Worm (Caenorhabditis elegans) whole organism, L1 larva: ENCODE data around the gene C34B4.3.

Experiments used
- C04F5.9 ChIP-seq: sonication (generic microtip); optimal IDR thresholded peaks from 2 replicates; lab custom pipeline; 2016; ENCODE audit warnings: missing genetic modification characterization, missing compliant biosample characterization
- F16B12.6 ChIP-seq: fragments of 150-350 bp; optimal IDR thresholded peaks from 2 replicates; lab custom pipeline; 2014; ENCODE audit warnings: missing biosample characterization, missing genetic modification characterization
- Y116A8C.19 ChIP-seq: sonication (generic microtip); optimal IDR thresholded peaks from 2 replicates; lab custom pipeline; 2016; ENCODE audit warnings: missing compliant biosample characterization, missing genetic modification characterization, borderline replicate concordance
- alr-1 ChIP-seq: fragments of 200-800 bp; sonication (Bioruptor generic); optimal IDR thresholded peaks from 2 replicates; lab custom pipeline; 2018; ENCODE audit warnings: borderline replicate concordance, mild to moderate bottlenecking, missing genetic modification characterization, missing compliant biosample characterization
- aly-2 ChIP-seq: fragments of 150-350 bp; optimal IDR thresholded peaks from 2 replicates; lab custom pipeline; 2014; ENCODE audit warnings: missing biosample characterization, missing genetic modification characterization
- blmp-1 ChIP-seq: fragments of 150-350 bp; optimal IDR thresholded peaks from 2 replicates; lab custom pipeline; 2014; ENCODE audit warnings: missing biosample characterization, missing genetic modification characterization
- ceh-63 ChIP-seq: fragments of 200-800 bp; sonication (Bioruptor generic); optimal IDR thresholded peaks from 2 replicates; lab custom pipeline; 2018; ENCODE audit warnings: mild to moderate bottlenecking, missing genetic modification characterization, missing compliant biosample characterization
- ceh-90 ChIP-seq: sonication (generic microtip); optimal IDR thresholded peaks from 2 replicates; lab custom pipeline; 2016; ENCODE audit warnings: missing genetic modification characterization, missing compliant biosample characterization
- ces-1 ChIP-seq: fragments of 150-350 bp; optimal IDR thresholded peaks from 2 replicates; lab custom pipeline; 2014; ENCODE audit warnings: missing biosample characterization, missing genetic modification reagents, missing genetic modification characterization
- dsc-1 ChIP-seq: sonication (generic microtip); optimal IDR thresholded peaks from 2 replicates; lab custom pipeline; 2016; ENCODE audit warnings: mild to moderate bottlenecking, missing genetic modification characterization, missing compliant biosample characterization
- efl-1 ChIP-seq, 4 experiments: fragments of 150-350 bp; optimal IDR thresholded peaks in 3 of 4; peaks in 1 of 4; 1 replicate in 1 of 4; 2 replicates in 3 of 4; lab custom pipeline; 2014; ENCODE audit warnings: missing biosample characterization in 2 of 4, missing genetic modification characterization in 2 of 4, missing genetic modification reagents in 2 of 4
- efl-3 ChIP-seq: fragments of 200-800 bp; sonication (Bioruptor generic); optimal IDR thresholded peaks from 2 replicates; lab custom pipeline; 2018; ENCODE audit warnings: mild to moderate bottlenecking, missing genetic modification characterization, missing compliant biosample characterization
- egl-13 ChIP-seq: sonication (generic microtip); optimal IDR thresholded peaks from 2 replicates; lab custom pipeline; 2016; ENCODE audit warnings: missing genotype, missing genetic modification reagents, missing genetic modification characterization, missing compliant biosample characterization
- egl-27 ChIP-seq, 2 experiments: fragments of 150-350 bp in 1 of 2; sonication (generic microtip); optimal IDR thresholded peaks; 3 replicates each; lab custom pipeline; 2017 to 2018; ENCODE audit warnings: missing biosample characterization in 2 of 2, missing genetic modification characterization in 2 of 2, missing genetic modification reagents in 2 of 2
- elt-3 ChIP-seq, 6 experiments: fragments of 150-350 bp in 1 of 6; sonication (generic microtip); optimal IDR thresholded peaks; 2 replicates each; lab custom pipeline; 2017 to 2018; ENCODE audit warnings: missing biosample characterization in 6 of 6, missing genetic modification characterization in 6 of 6, inconsistent platforms in 1 of 6
- fkh-10 ChIP-seq: sonication (generic microtip); optimal IDR thresholded peaks from 2 replicates; lab custom pipeline; 2017; ENCODE audit warnings: missing biosample characterization, missing genetic modification reagents, missing genetic modification characterization
- fkh-8 ChIP-seq: sonication (generic microtip); optimal IDR thresholded peaks from 2 replicates; lab custom pipeline; 2016; ENCODE audit warnings: mild to moderate bottlenecking, missing genetic modification characterization, missing compliant biosample characterization
- fos-1 ChIP-seq: fragments of 150-350 bp; optimal IDR thresholded peaks from 2 replicates; lab custom pipeline; 2014; ENCODE audit warnings: missing biosample characterization, missing genetic modification characterization
- grh-1 ChIP-seq: fragments of 200-800 bp; sonication (Bioruptor generic); IDR thresholded peaks from 2 replicates; pipeline ENCODE4 v1.3.6; 2022; ENCODE audit warnings: missing genetic modification reagents, missing genetic modification characterization, missing compliant biosample characterization
- hlh-17 ChIP-seq: fragments of 200-800 bp; sonication (Bioruptor generic); optimal IDR thresholded peaks from 2 replicates; lab custom pipeline; 2018; ENCODE audit warnings: missing genetic modification characterization, mild to moderate bottlenecking, missing compliant biosample characterization, moderate library complexity, borderline replicate concordance
- hpl-2 ChIP-seq: fragments of 150-350 bp; optimal IDR thresholded peaks from 2 replicates; lab custom pipeline; 2014; ENCODE audit warnings: missing biosample characterization, missing genetic modification reagents, missing genetic modification characterization
- irx-1 ChIP-seq: sonication (generic microtip); optimal IDR thresholded peaks from 2 replicates; lab custom pipeline; 2016; ENCODE audit warnings: missing genetic modification characterization, missing compliant biosample characterization
- isw-1 ChIP-seq: fragments of 200-800 bp; sonication (Bioruptor generic); IDR thresholded peaks from 2 replicates; pipeline ENCODE4 v1.3.6; 2022; ENCODE audit warnings: missing genetic modification characterization, missing compliant biosample characterization
- jun-1 ChIP-seq: fragments of 150-350 bp; optimal IDR thresholded peaks from 2 replicates; lab custom pipeline; 2014; ENCODE audit warnings: missing biosample characterization, missing genetic modification reagents, missing genetic modification characterization
- lin-14 ChIP-seq: fragments of 200-800 bp; sonication (Bioruptor generic); optimal IDR thresholded peaks from 2 replicates; lab custom pipeline; 2018; ENCODE audit warnings: mild to moderate bottlenecking, missing genetic modification characterization, moderate library complexity, missing compliant biosample characterization
- lir-3 ChIP-seq: sonication (generic microtip); optimal IDR thresholded peaks from 2 replicates; lab custom pipeline; 2016; ENCODE audit warnings: mild to moderate bottlenecking, missing genetic modification characterization, moderate library complexity, missing compliant biosample characterization; ENCODE audit not compliant: poor library complexity
- lsy-2 ChIP-seq, 2 experiments: fragments of 150-350 bp; optimal IDR thresholded peaks; 2 replicates each; lab custom pipeline; 2014; ENCODE audit warnings: missing biosample characterization in 2 of 2, missing genetic modification characterization in 2 of 2
- mdl-1 ChIP-seq, 2 experiments: fragments of 150-350 bp; optimal IDR thresholded peaks; 2 replicates each; lab custom pipeline; 2014 to 2017; ENCODE audit warnings: missing biosample characterization in 2 of 2, missing genetic modification characterization in 2 of 2, inconsistent platforms in 1 of 2
- mef-2 ChIP-seq: fragments of 150-350 bp; optimal IDR thresholded peaks from 2 replicates; lab custom pipeline; 2014; ENCODE audit warnings: missing biosample characterization, missing genetic modification characterization
- mep-1 ChIP-seq: fragments of 150-350 bp; optimal IDR thresholded peaks from 2 replicates; lab custom pipeline; 2014; ENCODE audit warnings: missing biosample characterization, missing genetic modification characterization
- nhr-11 ChIP-seq: fragments of 150-350 bp; optimal IDR thresholded peaks from 2 replicates; lab custom pipeline; 2014; ENCODE audit warnings: missing biosample characterization, missing genetic modification characterization
- nhr-19 ChIP-seq: fragments of 200-800 bp; sonication (Bioruptor generic); conservative IDR thresholded peaks from 2 replicates; pipeline ENCODE4 v1.3.6; 2022; ENCODE audit warnings: missing genetic modification characterization, missing compliant biosample characterization
- nhr-71 ChIP-seq: sonication (generic microtip); optimal IDR thresholded peaks from 2 replicates; lab custom pipeline; 2016; ENCODE audit warnings: mild to moderate bottlenecking, missing genetic modification characterization, moderate library complexity, missing compliant biosample characterization
- nhr-76 ChIP-seq: sonication (generic microtip); optimal IDR thresholded peaks from 2 replicates; lab custom pipeline; 2017; ENCODE audit warnings: missing biosample characterization, missing genetic modification characterization
- nhr-84 ChIP-seq: sonication (generic microtip); optimal IDR thresholded peaks from 2 replicates; lab custom pipeline; 2017; ENCODE audit warnings: missing biosample characterization, missing genetic modification characterization
- nhr-85 ChIP-seq: sonication (generic microtip); peaks from one replicate; lab custom pipeline; 2016; ENCODE audit warnings: missing genetic modification characterization, inconsistent platforms, missing compliant biosample characterization
- nhr-90 ChIP-seq: sonication (generic microtip); optimal IDR thresholded peaks from 2 replicates; lab custom pipeline; 2016; ENCODE audit warnings: mild to moderate bottlenecking, missing genetic modification characterization, missing compliant biosample characterization; ENCODE audit not compliant: poor library complexity
- skn-1 ChIP-seq: fragments of 150-350 bp; optimal IDR thresholded peaks from 2 replicates; lab custom pipeline; 2014; ENCODE audit warnings: missing biosample characterization, missing genetic modification characterization
- snpc-4 ChIP-seq: fragments of 150-350 bp; optimal IDR thresholded peaks from 2 replicates; lab custom pipeline; 2014; ENCODE audit warnings: missing biosample characterization, missing genetic modification characterization
- sptf-1 ChIP-seq: fragments of 150-350 bp; optimal IDR thresholded peaks from 2 replicates; lab custom pipeline; 2014; ENCODE audit warnings: missing biosample characterization, missing genetic modification characterization
- sup-37 ChIP-seq: fragments of 200-800 bp; sonication (Bioruptor generic); optimal IDR thresholded peaks from 2 replicates; lab custom pipeline; 2018; ENCODE audit warnings: mild to moderate bottlenecking, missing genetic modification characterization, missing compliant biosample characterization
- tlp-1 ChIP-seq: fragments of 150-350 bp; optimal IDR thresholded peaks from 2 replicates; lab custom pipeline; 2014; ENCODE audit warnings: missing biosample characterization, missing genetic modification characterization
- unc-130 ChIP-seq: fragments of 150-350 bp; optimal IDR thresholded peaks from 2 replicates; lab custom pipeline; 2017; ENCODE audit warnings: missing biosample characterization, missing genetic modification characterization, inconsistent platforms
- unc-62 ChIP-seq: fragments of 150-350 bp; optimal IDR thresholded peaks from 2 replicates; lab custom pipeline; 2014; ENCODE audit warnings: missing biosample characterization, missing genetic modification reagents, missing genetic modification characterization
- unc-86 ChIP-seq: sonication (generic microtip); optimal IDR thresholded peaks from 2 replicates; lab custom pipeline; 2016; ENCODE audit warnings: missing genetic modification characterization, missing compliant biosample characterization
- vab-15 ChIP-seq: sonication (generic microtip); optimal IDR thresholded peaks from 2 replicates; lab custom pipeline; 2017; ENCODE audit warnings: missing genotype, mild to moderate bottlenecking, missing genetic modification characterization, missing compliant biosample characterization
- xbp-1 ChIP-seq: sonication (generic microtip); optimal IDR thresholded peaks from 2 replicates; lab custom pipeline; 2016; ENCODE audit warnings: missing genetic modification characterization, missing compliant biosample characterization
- zag-1 ChIP-seq: fragments of 150-350 bp; optimal IDR thresholded peaks from 2 replicates; lab custom pipeline; 2014; ENCODE audit warnings: missing biosample characterization, missing genetic modification characterization
- zip-4 ChIP-seq: fragments of 200-800 bp; sonication (Bioruptor generic); optimal IDR thresholded peaks from 2 replicates; lab custom pipeline; 2018; ENCODE audit warnings: mild to moderate bottlenecking, missing genetic modification characterization, moderate library complexity, missing compliant biosample characterization
- ztf-11 ChIP-seq, 2 experiments: sonication (generic microtip); optimal IDR thresholded peaks; 2 replicates each; lab custom pipeline; 2016 to 2017; ENCODE audit warnings: missing genetic modification characterization in 2 of 2, missing biosample characterization in 1 of 2, missing compliant biosample characterization in 1 of 2

The C34B4.3 gene

ce11 chrV:13085917-13086552, 15.1 kb upstream of the C34B4.3 start (continued):
- TF ChIP-seq mdl-1 (tag; optimal IDR thresholded peaks at IDR 0.05; lab: Kevin White, UChicago) (peak in 1 of 2 experiments; percentile 40), jun-1 (tag; lab: Kevin White, UChicago) (peak; percentile 64), C04F5.9 (tag; lab: Kevin White, UChicago) (no peak), F16B12.6 (tag; lab: Kevin White, UChicago) (no peak), fkh-10 (GFP tag; lab: Kevin White, UChicago) (no peak), tlp-1 (tag; lab: Kevin White, UChicago) (no peak), ceh-90 (tag; lab: Kevin White, UChicago) (no peak), ztf-11 (tag; optimal IDR thresholded peaks at IDR 0.05; lab: Kevin White, UChicago) (peak in 1 of 2 experiments; percentile 46), lsy-2 (tag; optimal IDR thresholded peaks at IDR 0.05; lab: Kevin White, UChicago) (peak; percentile 66 to 68), efl-3 (GFP tag; lab: Kevin White, UChicago) (no peak), egl-27 (tag; optimal IDR thresholded peaks at IDR 0.05; lab: Kevin White, UChicago) (peak; percentile 43 to 48), sup-37 (peak; percentile 61), nhr-71 (tag; lab: Kevin White, UChicago) (peak; percentile 93), xbp-1 (tag; lab: Kevin White, UChicago) (peak; percentile 61), unc-86 (peak; percentile 48), lin-14 (peak; percentile 90), fos-1 (peak; percentile 6), egl-13 (tag; lab: Kevin White, UChicago) (peak; percentile 58), zip-4 (GFP tag; lab: Kevin White, UChicago) (peak; percentile 46), alr-1 (tag; lab: Kevin White, UChicago) (no peak), nhr-85 (tag; lab: Kevin White, UChicago) (peak; percentile 85), hpl-2 (no peak), unc-130 (peak; percentile 71), vab-15 (no peak), dsc-1 (peak; percentile 25), skn-1 (no peak), blmp-1 (tag; lab: Kevin White, UChicago) (no peak), zag-1 (tag; lab: Kevin White, UChicago) (no peak), ceh-63 (GFP tag; lab: Kevin White, UChicago) (no peak), Y116A8C.19 (tag; lab: Kevin White, UChicago) (no peak), aly-2 (tag; lab: Kevin White, UChicago) (no peak), mef-2 (tag; lab: Kevin White, UChicago) (peak; percentile 77), efl-1 (optimal IDR thresholded peaks at IDR 0.05; lab: Kevin White, UChicago) (peak; percentile 44 to 52), efl-1 (GFP tag; optimal IDR thresholded peaks at IDR 0.05 in 1 of 2; lab: Kevin White, UChicago) (peak; percentile 29 to 92), nhr-19 (GFP tag; lab: Robert Waterston, UW) (peak; percentile 100), nhr-11 (tag; lab: Kevin White, UChicago) (peak; percentile 28), nhr-76 (no peak), hlh-17 (no peak), nhr-84 (tag; lab: Kevin White, UChicago) (no peak), nhr-90 (tag; lab: Kevin White, UChicago) (peak; percentile 61), mep-1 (tag; lab: Kevin White, UChicago) (peak; percentile 50), isw-1 (GFP tag; lab: Robert Waterston, UW) (no peak; the same call in 1 of the 2 replicates), elt-3 (tag; optimal IDR thresholded peaks at IDR 0.05; lab: Kevin White, UChicago) (peak in 1 of 6 experiments; percentile 32), snpc-4 (tag; lab: Kevin White, UChicago) (no peak), lir-3 (tag; lab: Kevin White, UChicago) (no peak), ces-1 (GFP tag; lab: Kevin White, UChicago) (no peak), irx-1 (tag; lab: Kevin White, UChicago) (peak; percentile 40), unc-62 (GFP tag; lab: Kevin White, UChicago) (peak; percentile 55), sptf-1 (tag; lab: Kevin White, UChicago) (no peak), fkh-8 (tag; lab: Kevin White, UChicago) (peak; percentile 71), grh-1 (GFP tag; lab: Robert Waterston, UW) (peak; percentile 65)
